Worm (Caenorhabditis elegans) whole organism, L4 larva: ENCODE data around the gene F15B9.11.
A peak's percentile ranks its signal among the peaks of the same experiment; 100 is the strongest.

Experiments used
- D1046.2 ChIP-seq: fragments of 200-800 bp; sonication (Bioruptor generic); IDR thresholded peaks from 2 replicates; pipeline ENCODE4 v1.3.6; 2022; ENCODE audit warnings: missing genetic modification characterization, missing compliant biosample characterization
- F10B5.3 ChIP-seq: sonication (generic microtip); optimal IDR thresholded peaks from 2 replicates; lab custom pipeline; 2016; ENCODE audit warnings: mild to moderate bottlenecking, missing genetic modification characterization, missing compliant biosample characterization
- F26F4.8 ChIP-seq: fragments of 200-800 bp; sonication (Bioruptor generic); conservative IDR thresholded peaks from 2 replicates; pipeline ENCODE4 v1.3.6; 2022; ENCODE audit warnings: missing genetic modification characterization, missing compliant biosample characterization
- T20F7.1 ChIP-seq: fragments of 200-800 bp; sonication (Bioruptor generic); optimal IDR thresholded peaks from 2 replicates; lab custom pipeline; 2018; ENCODE audit warnings: mild to moderate bottlenecking, missing genetic modification characterization, missing compliant biosample characterization
- T26A8.4 ChIP-seq: fragments of 200-800 bp; sonication (Bioruptor generic); IDR thresholded peaks from 2 replicates; pipeline ENCODE4 v1.3.6; 2022; ENCODE audit warnings: missing genetic modification characterization, missing compliant biosample characterization
- Y105C5A.15 ChIP-seq: fragments of 200-800 bp; sonication (Bioruptor generic); IDR thresholded peaks from 2 replicates; pipeline ENCODE4 v1.3.6; 2022; ENCODE audit warnings: missing genetic modification characterization, missing compliant biosample characterization
- Y48G9A.11 ChIP-seq: fragments of 200-800 bp; sonication (Bioruptor generic); IDR thresholded peaks from 2 replicates; pipeline ENCODE4 v1.3.6; 2022; ENCODE audit warnings: missing genetic modification reagents, missing genetic modification characterization, missing compliant biosample characterization
- ZK337.2 ChIP-seq: fragments of 200-800 bp; sonication (Bioruptor generic); IDR thresholded peaks from 2 replicates; pipeline ENCODE4 v1.3.6; 2022; ENCODE audit warnings: missing genetic modification reagents, missing genetic modification characterization, missing compliant biosample characterization
- aha-1 ChIP-seq: fragments of 150-350 bp; peaks from one replicate; lab custom pipeline; 2014; ENCODE audit warnings: missing biosample characterization, missing genetic modification characterization
- aly-2 ChIP-seq: sonication (generic microtip); optimal IDR thresholded peaks from 2 replicates; lab custom pipeline; 2018; ENCODE audit warnings: missing biosample characterization, missing genetic modification characterization
- arid-1 ChIP-seq: fragments of 200-800 bp; sonication (Bioruptor generic); conservative IDR thresholded peaks from 2 replicates; pipeline ENCODE4 v1.3.6; 2022; ENCODE audit warnings: missing genetic modification reagents, missing genetic modification characterization, missing compliant biosample characterization
- ceh-44 ChIP-seq: fragments of 200-800 bp; sonication (Bioruptor generic); IDR thresholded peaks from 2 replicates; pipeline ENCODE4 v1.3.6; 2022; ENCODE audit warnings: missing genetic modification reagents, missing genetic modification characterization, missing compliant biosample characterization
- ceh-62 ChIP-seq: sonication (generic microtip); optimal IDR thresholded peaks from 2 replicates; lab custom pipeline; 2017; ENCODE audit warnings: missing biosample characterization, missing genetic modification characterization
- ceh-82 ChIP-seq: sonication (generic microtip); optimal IDR thresholded peaks from 2 replicates; lab custom pipeline; 2017; ENCODE audit warnings: missing biosample characterization, missing genetic modification characterization
- cey-2 ChIP-seq: sonication (generic microtip); optimal IDR thresholded peaks from 3 replicates; lab custom pipeline; 2017; ENCODE audit warnings: missing genetic modification characterization, mild to moderate bottlenecking, missing compliant biosample characterization, antibody characterized with exemption, borderline replicate concordance; ENCODE audit not compliant: insufficient read depth
- ctbp-1 ChIP-seq: fragments of 200-800 bp; sonication (Bioruptor generic); IDR thresholded peaks from 2 replicates; pipeline ENCODE4 v1.3.6; 2022; ENCODE audit warnings: missing genetic modification reagents, missing genetic modification characterization, missing compliant biosample characterization
- dmd-6 ChIP-seq: fragments of 200-800 bp; sonication (Bioruptor generic); IDR thresholded peaks from 2 replicates; pipeline ENCODE4 v1.3.6; 2022; ENCODE audit warnings: missing genetic modification reagents, missing genetic modification characterization, missing compliant biosample characterization
- dmd-8 ChIP-seq: fragments of 200-800 bp; sonication (Bioruptor generic); IDR thresholded peaks from 2 replicates; pipeline ENCODE4 v1.3.6; 2022; ENCODE audit warnings: missing genetic modification characterization, missing compliant biosample characterization
- dve-1 ChIP-seq: sonication (generic microtip); optimal IDR thresholded peaks from 2 replicates; lab custom pipeline; 2017; ENCODE audit warnings: antibody characterized with exemption, mild to moderate bottlenecking, missing genetic modification characterization, missing compliant biosample characterization; ENCODE audit not compliant: insufficient read depth
- egl-27 ChIP-seq: sonication (generic microtip); optimal IDR thresholded peaks from 3 replicates; lab custom pipeline; 2017; ENCODE audit warnings: missing biosample characterization, missing genetic modification reagents, missing genetic modification characterization
- egl-43 ChIP-seq: fragments of 200-800 bp; sonication (Bioruptor generic); IDR thresholded peaks from 2 replicates; pipeline ENCODE4 v1.3.6; 2022; ENCODE audit warnings: missing genetic modification reagents, missing genetic modification characterization, missing compliant biosample characterization
- fkh-10 ChIP-seq: fragments of 150-350 bp; optimal IDR thresholded peaks from 2 replicates; lab custom pipeline; 2014; ENCODE audit warnings: missing biosample characterization, missing genetic modification reagents, missing genetic modification characterization
- gei-8 ChIP-seq: fragments of 200-800 bp; sonication (Bioruptor generic); optimal IDR thresholded peaks from 2 replicates; lab custom pipeline; 2018; ENCODE audit warnings: mild to moderate bottlenecking, missing genetic modification characterization, missing compliant biosample characterization
- hlh-11 ChIP-seq: fragments of 200-800 bp; sonication (Bioruptor generic); optimal IDR thresholded peaks from 2 replicates; lab custom pipeline; 2018; ENCODE audit warnings: mild to moderate bottlenecking, missing genetic modification characterization, missing compliant biosample characterization
- jun-1 ChIP-seq: fragments of 150-350 bp; optimal IDR thresholded peaks from 2 replicates; lab custom pipeline; 2014; ENCODE audit warnings: missing biosample characterization, missing genetic modification reagents, missing genetic modification characterization
- lim-7 ChIP-seq: fragments of 200-800 bp; sonication (Bioruptor generic); IDR thresholded peaks from 2 replicates; pipeline ENCODE4 v1.3.6; 2022; ENCODE audit warnings: missing genetic modification characterization, missing compliant biosample characterization
- lin-15B ChIP-seq: fragments of 150-350 bp; sonication (generic microtip); optimal IDR thresholded peaks from 3 replicates; lab custom pipeline; 2014; ENCODE audit warnings: missing biosample characterization, missing genetic modification characterization
- lin-39 ChIP-seq: fragments of 150-350 bp; optimal IDR thresholded peaks from 2 replicates; lab custom pipeline; 2014; ENCODE audit warnings: missing biosample characterization, missing genetic modification reagents, missing genetic modification characterization
- madf-5 ChIP-seq, 2 experiments: fragments of 200-800 bp; sonication (Bioruptor generic); IDR thresholded peaks; 2 replicates each; pipeline ENCODE4 v1.3.6; 2022; ENCODE audit warnings: missing compliant biosample characterization in 2 of 2, missing genetic modification characterization in 2 of 2
- mep-1 ChIP-seq: fragments of 150-350 bp; sonication (generic microtip); optimal IDR thresholded peaks from 3 replicates; lab custom pipeline; 2014; ENCODE audit warnings: missing biosample characterization, missing genetic modification characterization
- mxl-3 ChIP-seq: fragments of 200-800 bp; sonication (Bioruptor generic); optimal IDR thresholded peaks from 2 replicates; lab custom pipeline; 2018; ENCODE audit warnings: mild to moderate bottlenecking, missing genetic modification characterization, missing compliant biosample characterization
- nhr-102 ChIP-seq: sonication (generic microtip); optimal IDR thresholded peaks from 2 replicates; lab custom pipeline; 2016; ENCODE audit warnings: mild to moderate bottlenecking, missing genetic modification characterization, moderate library complexity, missing compliant biosample characterization
- nhr-237 ChIP-seq: sonication (generic microtip); optimal IDR thresholded peaks from 2 replicates; lab custom pipeline; 2017; ENCODE audit warnings: missing biosample characterization, missing genetic modification characterization
- nhr-41 ChIP-seq: fragments of 200-800 bp; sonication (Bioruptor generic); IDR thresholded peaks from 2 replicates; pipeline ENCODE4 v1.3.6; 2022; ENCODE audit warnings: missing genetic modification reagents, missing genetic modification characterization, missing compliant biosample characterization
- nhr-42 ChIP-seq: fragments of 200-800 bp; sonication (Bioruptor generic); IDR thresholded peaks from 2 replicates; pipeline ENCODE4 v1.3.6; 2022; ENCODE audit warnings: missing genetic modification characterization, missing compliant biosample characterization
- rbr-2 ChIP-seq: sonication (generic microtip); optimal IDR thresholded peaks from 2 replicates; lab custom pipeline; 2016; ENCODE audit warnings: missing genotype, missing genetic modification characterization, missing compliant biosample characterization
- sdz-12 ChIP-seq: fragments of 200-800 bp; sonication (Bioruptor generic); optimal IDR thresholded peaks from 2 replicates; lab custom pipeline; 2018; ENCODE audit warnings: mild to moderate bottlenecking, missing genetic modification characterization, missing compliant biosample characterization
- set-16 ChIP-seq: fragments of 200-800 bp; sonication (Bioruptor generic); IDR thresholded peaks from 2 replicates; pipeline ENCODE4 v1.3.6; 2022; ENCODE audit warnings: missing genetic modification reagents, missing genetic modification characterization, missing compliant biosample characterization
- skn-1 ChIP-seq: fragments of 150-350 bp; optimal IDR thresholded peaks from 2 replicates; lab custom pipeline; 2014; ENCODE audit warnings: missing biosample characterization, missing genetic modification characterization
- snpc-1.2 ChIP-seq: fragments of 200-800 bp; sonication (Bioruptor generic); IDR thresholded peaks from 2 replicates; pipeline ENCODE4 v1.3.6; 2022; ENCODE audit warnings: missing genetic modification reagents, missing genetic modification characterization, missing compliant biosample characterization
- spr-1 ChIP-seq: sonication (generic microtip); optimal IDR thresholded peaks from 2 replicates; lab custom pipeline; 2016; ENCODE audit warnings: mild to moderate bottlenecking, missing genetic modification characterization, missing compliant biosample characterization
- spr-3 ChIP-seq: fragments of 200-800 bp; sonication (Bioruptor generic); optimal IDR thresholded peaks from 2 replicates; lab custom pipeline; 2018; ENCODE audit warnings: mild to moderate bottlenecking, missing genetic modification characterization, missing compliant biosample characterization
- unc-62 ChIP-seq, 3 experiments: fragments of 150-350 bp in 1 of 3; sonication (generic microtip); optimal IDR thresholded peaks in 2 of 3; peaks in 1 of 3; 1 replicate in 1 of 3; 2 replicates in 2 of 3; lab custom pipeline; 2014 to 2017; ENCODE audit warnings: missing biosample characterization in 3 of 3, missing genetic modification characterization in 3 of 3, missing genetic modification reagents in 3 of 3, missing genotype in 1 of 3
- vab-7 ChIP-seq: fragments of 200-800 bp; sonication (Bioruptor generic); IDR thresholded peaks from 2 replicates; pipeline ENCODE4 v1.3.6; 2022; ENCODE audit warnings: missing genetic modification reagents, missing genetic modification characterization, missing compliant biosample characterization
- zag-1 ChIP-seq: fragments of 150-350 bp; optimal IDR thresholded peaks from 2 replicates; lab custom pipeline; 2014; ENCODE audit warnings: missing biosample characterization, missing genetic modification characterization
- zfp-2 ChIP-seq: sonication (generic microtip); optimal IDR thresholded peaks from 2 replicates; lab custom pipeline; 2016; ENCODE audit warnings: mild to moderate bottlenecking, missing genetic modification characterization, missing compliant biosample characterization
- zip-11 ChIP-seq: fragments of 200-800 bp; sonication (Bioruptor generic); IDR thresholded peaks from 2 replicates; pipeline ENCODE4 v1.3.6; 2022; ENCODE audit warnings: missing genetic modification characterization, missing compliant biosample characterization
- zip-2 ChIP-seq: fragments of 150-350 bp; optimal IDR thresholded peaks from 2 replicates; lab custom pipeline; 2014; ENCODE audit warnings: missing biosample characterization, missing genetic modification characterization
- ztf-11 ChIP-seq: fragments of 150-350 bp; optimal IDR thresholded peaks from 2 replicates; lab custom pipeline; 2014; ENCODE audit warnings: missing biosample characterization, missing genetic modification characterization
- ztf-7 ChIP-seq: fragments of 150-350 bp; optimal IDR thresholded peaks from 2 replicates; lab custom pipeline; 2014; ENCODE audit warnings: missing biosample characterization, missing genetic modification characterization

Gene F15B9.11

ce11 chrV:13004374-13004773 lies 11.7 kb upstream of the F15B9.11 start:
- peak; percentile 69 for TF ChIP-seq aha-1 (tag; lab: Kevin White, UChicago)
- TF ChIP-seq dmd-6 = no peak
- TF ChIP-seq set-16 (GFP tag; lab: Robert Waterston, UW) = peak; percentile 90
- no peak for TF ChIP-seq egl-43
- peak; percentile 71; the same call in 1 of the 2 replicates for TF ChIP-seq D1046.2
- TF ChIP-seq ctbp-1 = no peak
- TF ChIP-seq, all 104 proteins: peak for 3

- TF ChIP-seq mep-1 (tag; lab: Kevin White, UChicago) (peak; percentile 85), spr-1 (tag; lab: Kevin White, UChicago) (peak; percentile 72), lim-7 (GFP tag; lab: Robert Waterston, UW) (peak; percentile 95), T20F7.1 (GFP tag; lab: Kevin White, UChicago) (no peak), ztf-7 (tag; lab: Kevin White, UChicago) (peak; percentile 77), lin-15B (tag; lab: Kevin White, UChicago) (no peak), dve-1 (peak; percentile 80), F10B5.3 (tag; lab: Kevin White, UChicago) (peak; percentile 65), zip-11 (GFP tag; lab: Robert Waterston, UW) (peak; percentile 80; the same call in 1 of the 2 replicates), fkh-10 (GFP tag; lab: Kevin White, UChicago) (no peak), jun-1 (tag; lab: Kevin White, UChicago) (no peak), snpc-1.2 (GFP tag; lab: Robert Waterston, UW) (peak; percentile 83), T26A8.4 (GFP tag; lab: Robert Waterston, UW) (peak; percentile 88), unc-62 (GFP tag; optimal IDR thresholded peaks at IDR 0.05 in 1 of 2; lab: Kevin White, UChicago) (no peak), unc-62 (tag; optimal IDR thresholded peaks at IDR 0.05; lab: Kevin White, UChicago) (no peak), ZK337.2 (GFP tag; lab: Robert Waterston, UW) (0 out of 2 replicates have a peak, but pooled peaks have one; percentile 49), nhr-237 (tag; lab: Kevin White, UChicago) (no peak), ztf-11 (tag; lab: Kevin White, UChicago) (no peak), F26F4.8 (GFP tag; lab: Robert Waterston, UW) (0 out of 2 replicates have a peak, but pooled peaks have one; percentile 55), zag-1 (tag; lab: Kevin White, UChicago) (no peak), sdz-12 (no peak), gei-8 (GFP tag; lab: Kevin White, UChicago) (peak; percentile 62), cey-2 (no peak), ceh-82 (tag; lab: Kevin White, UChicago) (no peak), rbr-2 (tag; lab: Kevin White, UChicago) (peak; percentile 68), arid-1 (GFP tag; lab: Robert Waterston, UW) (peak; percentile 81), Y105C5A.15 (GFP tag; lab: Robert Waterston, UW) (peak; percentile 85), ceh-44 (GFP tag; lab: Robert Waterston, UW) (peak; percentile 77; the same call in 1 of the 2 replicates), zip-2 (tag; lab: Kevin White, UChicago) (peak; percentile 53), dmd-8 (GFP tag; lab: Robert Waterston, UW) (peak; percentile 95), nhr-41 (GFP tag; lab: Robert Waterston, UW) (peak; percentile 89), nhr-42 (GFP tag; lab: Robert Waterston, UW) (0 out of 2 replicates have a peak, but pooled peaks have one; percentile 48), egl-27 (tag; lab: Kevin White, UChicago) (peak; percentile 18), ceh-62 (tag; lab: Kevin White, UChicago) (no peak), vab-7 (GFP tag; lab: Robert Waterston, UW) (peak; percentile 83), mxl-3 (GFP tag; lab: Kevin White, UChicago) (peak; percentile 64), lin-39 (tag; lab: Kevin White, UChicago) (no peak), zfp-2 (tag; lab: Kevin White, UChicago) (no peak), nhr-102 (peak; percentile 71), aly-2 (tag; lab: Kevin White, UChicago) (peak; percentile 28), hlh-11 (peak; percentile 64), skn-1 (tag; lab: Kevin White, UChicago) (no peak), spr-3 (GFP tag; lab: Kevin White, UChicago) (peak; percentile 86), madf-5 (GFP tag; IDR thresholded peaks at IDR 0.05; lab: Robert Waterston, UW) (peak in 1 of 2 experiments; percentile 8; a peak in 1 of 4 replicates), Y48G9A.11 (GFP tag; lab: Robert Waterston, UW) (no peak)
These were observed 10.7 kb upstream of the F15B9.11 start for ce11 chrV:13003378-13003777.
